Worm (Caenorhabditis elegans): ENCODE results near the gene Y49G5B.1.

Y49G5B.1 gene

ce11 chrV:5262999-5263398 is 39.8 kb downstream of the Y49G5B.1 start, which contains the start of gene cest-30:
Gene cest-30, minus strand, starts transcription at chrV:5263099.
- no peak for TF ChIP-seq mxl-2 (GFP tag; conservative IDR thresholded peaks at IDR 0.05)
- no peak for TF ChIP-seq lir-3 (tag; optimal IDR thresholded peaks at IDR 0.05)
- TF ChIP-seq F44E2.7 (GFP tag; IDR thresholded peaks at IDR 0.05): no peak
- no peak for TF ChIP-seq nhr-41 (GFP tag; IDR thresholded peaks at IDR 0.05)
- no peak for TF ChIP-seq skn-1 (tag; optimal IDR thresholded peaks at IDR 0.05)
- TF ChIP-seq dmd-8 (GFP tag; IDR thresholded peaks at IDR 0.05): no peak
- TF ChIP-seq F37D6.2 (tag; optimal IDR thresholded peaks at IDR 0.05): no peak
- no peak for TF ChIP-seq ceh-82 (tag; optimal IDR thresholded peaks at IDR 0.05)
- no peak for TF ChIP-seq lin-39 (tag; optimal IDR thresholded peaks at IDR 0.05)
- no peak for TF ChIP-seq snpc-1.2 (GFP tag; IDR thresholded peaks at IDR 0.05)
- no peak for TF ChIP-seq sdz-12 (GFP tag; optimal IDR thresholded peaks at IDR 0.05)
- no peak for TF ChIP-seq nhr-237 (tag; optimal IDR thresholded peaks at IDR 0.05)
- TF ChIP-seq daf-12 (tag; optimal IDR thresholded peaks at IDR 0.05): no peak
- no peak for TF ChIP-seq attf-4 (tag; optimal IDR thresholded peaks at IDR 0.05)
- no peak for TF ChIP-seq Y5F2A.4 (GFP tag; optimal IDR thresholded peaks at IDR 0.05)
- no peak for TF ChIP-seq duxl-1 (tag; optimal IDR thresholded peaks at IDR 0.05; ENCODE audit: poor library complexity)
- TF ChIP-seq nhr-6 (tag; optimal IDR thresholded peaks at IDR 0.05): no peak
- TF ChIP-seq zag-1 (tag; optimal IDR thresholded peaks at IDR 0.05): no peak
- no peak for TF ChIP-seq T20F7.1 (GFP tag; optimal IDR thresholded peaks at IDR 0.05)
- TF ChIP-seq ceh-20 (GFP tag; IDR thresholded peaks at IDR 0.05): no peak

ce11 chrV:5265581-5265980 is 42.4 kb downstream of the Y49G5B.1 start, which contains the start of the genes srt-69 and B0238.12:
Gene srt-69, minus strand, starts transcription at chrV:5265681.
Gene B0238.12, plus strand, starts transcription at chrV:5265844.
- TF ChIP-seq tra-1 (GFP tag; IDR thresholded peaks at IDR 0.05) (no peak), gei-8 (GFP tag; optimal IDR thresholded peaks at IDR 0.05) (no peak), lin-13 (GFP tag; optimal IDR thresholded peaks at IDR 0.05) (no peak), fos-1 (tag; optimal IDR thresholded peaks at IDR 0.05) (no peak), snpc-4 (tag; optimal IDR thresholded peaks at IDR 0.05) (no peak), ama-1 (optimal IDR thresholded peaks at IDR 0.05) (no peak), egl-43 (GFP tag; IDR thresholded peaks at IDR 0.05) (no peak), nhr-10 (tag; optimal IDR thresholded peaks at IDR 0.05) (no peak)

- TF ChIP-seq ZK546.5 (tag; optimal IDR thresholded peaks at IDR 0.05) (no peak), lin-13 (GFP tag; optimal IDR thresholded peaks at IDR 0.05) (no peak), aha-1 (tag) (peak; percentile 85), Y5F2A.4 (GFP tag; optimal IDR thresholded peaks at IDR 0.05) (no peak), lin-29 (GFP tag; IDR thresholded peaks at IDR 0.05) (no peak), lin-38 (GFP tag; IDR thresholded peaks at IDR 0.05) (peak; percentile 92), gei-8 (GFP tag; optimal IDR thresholded peaks at IDR 0.05) (no peak), snpc-1.2 (GFP tag; IDR thresholded peaks at IDR 0.05) (no peak), madf-5 (GFP tag; IDR thresholded peaks at IDR 0.05) (no peak), lin-15B (tag; optimal IDR thresholded peaks at IDR 0.05) (no peak), dmd-8 (GFP tag; IDR thresholded peaks at IDR 0.05) (no peak), tag-97 (GFP tag; IDR thresholded peaks at IDR 0.05) (no peak), jun-1 (tag; optimal IDR thresholded peaks at IDR 0.05) (no peak), ceh-44 (GFP tag; IDR thresholded peaks at IDR 0.05) (no peak), rbr-2 (tag; optimal IDR thresholded peaks at IDR 0.05) (peak; percentile 53), pha-4 (GFP tag; IDR thresholded peaks at IDR 0.05) (no peak), pha-4 (tag; optimal IDR thresholded peaks at IDR 0.05) (peak; percentile 17), unc-130 (GFP tag; optimal IDR thresholded peaks at IDR 0.05) (peak; percentile 7), pqm-1 (tag; optimal IDR thresholded peaks at IDR 0.05) (no peak), nhr-28 (tag; optimal IDR thresholded peaks at IDR 0.05) (peak; percentile 36), zip-11 (GFP tag; IDR thresholded peaks at IDR 0.05) (no peak), mxl-3 (GFP tag; optimal IDR thresholded peaks at IDR 0.05) (no peak), spr-3 (GFP tag; optimal IDR thresholded peaks at IDR 0.05) (no peak), dpl-1 (GFP tag; optimal IDR thresholded peaks at IDR 0.05) (peak; percentile 89), nhr-48 (tag; optimal IDR thresholded peaks at IDR 0.05) (peak; percentile 47), nhr-41 (GFP tag; IDR thresholded peaks at IDR 0.05) (no peak), madf-9 (GFP tag; conservative IDR thresholded peaks at IDR 0.05) (no peak), nhr-6 (tag; optimal IDR thresholded peaks at IDR 0.05) (peak; percentile 1)
Measured at ce11 chrV:5269024-5269535, 45.9 kb downstream of the Y49G5B.1 start, which contains the start of gene penr-1. Gene penr-1, plus strand, starts transcription at chrV:5269485.
